Worm (Caenorhabditis elegans) whole organism, L3 larva: ENCODE results near the gene dhhc-10.

Source experiments
- ama-1 ChIP-seq: fragments of 150-350 bp; optimal IDR thresholded peaks from 2 replicates; lab custom pipeline; 2018
- fkh-10 ChIP-seq: sonication (generic microtip); optimal IDR thresholded peaks from 2 replicates; lab custom pipeline; 2017; ENCODE audit warnings: missing biosample characterization, missing genetic modification reagents, missing genetic modification characterization
- mml-1 ChIP-seq: fragments of 150-350 bp; sonication (generic microtip); optimal IDR thresholded peaks from 3 replicates; lab custom pipeline; 2014; ENCODE audit warnings: missing biosample characterization, missing genetic modification characterization
- nhr-237 ChIP-seq: fragments of 150-350 bp; optimal IDR thresholded peaks from 2 replicates; lab custom pipeline; 2014; ENCODE audit warnings: missing biosample characterization, missing genetic modification characterization
- skn-1 ChIP-seq: fragments of 150-350 bp; optimal IDR thresholded peaks from 2 replicates; lab custom pipeline; 2014; ENCODE audit warnings: missing biosample characterization, missing genetic modification characterization
- ztf-11 ChIP-seq: fragments of 150-350 bp; optimal IDR thresholded peaks from 2 replicates; lab custom pipeline; 2014; ENCODE audit warnings: missing biosample characterization, missing genetic modification characterization

DNA sequence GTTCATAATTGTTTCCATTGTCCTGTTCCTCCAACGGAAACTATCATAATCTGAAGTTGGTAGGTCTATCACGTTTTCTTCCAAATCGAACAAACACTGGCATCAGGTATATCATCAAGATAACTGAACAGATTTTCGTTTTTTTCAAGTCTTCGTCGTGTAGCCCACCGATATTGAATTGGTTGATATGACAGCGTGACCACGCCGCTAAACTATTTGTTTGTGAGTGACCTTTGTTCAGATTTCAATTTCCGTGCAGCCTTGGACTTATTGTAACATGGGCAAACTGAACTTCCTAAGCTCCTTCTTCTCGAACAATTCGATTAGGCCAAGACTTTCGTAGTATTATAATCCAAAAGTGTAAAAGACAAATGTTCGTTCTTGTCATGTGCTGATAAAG is 21.4 kb upstream of the dhhc-10 start:
- no peak for TF ChIP-seq mml-1 (tag; lab: Kevin White, UChicago)
- no peak for TF ChIP-seq nhr-237 (tag; lab: Kevin White, UChicago)
- no peak for TF ChIP-seq ama-1 (lab: Kevin White, UChicago)
- TF ChIP-seq fkh-10, result no peak
- no peak for TF ChIP-seq skn-1 (tag; lab: Kevin White, UChicago)
- no peak for TF ChIP-seq ztf-11 (tag; lab: Kevin White, UChicago)
